Fruit fly (Drosophila melanogaster) whole organism, embryonic: Measurements from ENCODE around the gene rho-5.

Source experiments
- ATbp ChIP-seq: fragments of 200-800 bp; sonication (Bioruptor generic); optimal IDR thresholded peaks from 2 replicates; lab custom pipeline; 2017; ENCODE audit warnings: missing biosample characterization, mild to moderate bottlenecking, missing genetic modification characterization, missing genetic modification reagents
- Asciz ChIP-seq: fragments of 200-800 bp; sonication (Bioruptor generic); optimal IDR thresholded peaks from 2 replicates; lab custom pipeline; 2017; ENCODE audit warnings: missing biosample characterization, mild to moderate bottlenecking, missing genetic modification characterization, missing genetic modification reagents
- Atf6 ChIP-seq: fragments of 200-800 bp; sonication (Bioruptor generic); IDR thresholded peaks from 2 replicates; pipeline ENCODE4 v1.3.6; 2022; ENCODE audit warnings: missing biosample characterization, missing genetic modification characterization
- Awh ChIP-seq: fragments of 200-800 bp; sonication (Bioruptor generic); IDR thresholded peaks from 2 replicates; pipeline ENCODE4, ENCODE4 v1.3.6; 2022; ENCODE audit warnings: missing biosample characterization, missing genetic modification characterization
- Bteb2 ChIP-seq: fragments of 200-800 bp; sonication (Bioruptor generic); optimal IDR thresholded peaks from 2 replicates; lab custom pipeline; 2016; ENCODE audit warnings: missing biosample characterization, missing genetic modification characterization
- CG10274 ChIP-seq: fragments of 200-800 bp; sonication (Bioruptor generic); optimal IDR thresholded peaks from 3 replicates; lab custom pipeline; 2017; ENCODE audit warnings: missing biosample characterization, mild to moderate bottlenecking, missing genetic modification characterization
- CG10431 ChIP-seq: fragments of 200-800 bp; sonication (Bioruptor generic); optimal IDR thresholded peaks from 3 replicates; lab custom pipeline; 2018; ENCODE audit warnings: missing biosample characterization, mild to moderate bottlenecking, missing genetic modification characterization
- CG12299 ChIP-seq: fragments of 200-800 bp; sonication (Bioruptor generic); optimal IDR thresholded peaks from 2 replicates; lab custom pipeline; 2018; ENCODE audit warnings: missing biosample characterization, mild to moderate bottlenecking, missing genetic modification characterization
- CG13624 ChIP-seq: fragments of 200-800 bp; sonication (Bioruptor generic); optimal IDR thresholded peaks from 2 replicates; lab custom pipeline; 2016; ENCODE audit warnings: missing biosample characterization, missing genetic modification characterization
- CG16779 ChIP-seq: fragments of 200-800 bp; sonication (Bioruptor generic); IDR thresholded peaks from 2 replicates; pipeline ENCODE4 v1.3.6; 2022; ENCODE audit warnings: missing biosample characterization, missing genetic modification characterization
- CG16815 ChIP-seq: fragments of 200-800 bp; sonication (Bioruptor generic); optimal IDR thresholded peaks from 3 replicates; lab custom pipeline; 2017; ENCODE audit warnings: missing biosample characterization, mild to moderate bottlenecking, missing genetic modification characterization
- CG2199 ChIP-seq: fragments of 200-800 bp; sonication (Bioruptor generic); IDR thresholded peaks from 3 replicates; pipeline ENCODE4 v1.3.6; 2022; ENCODE audit warnings: missing biosample characterization, missing genetic modification characterization
- CG30431 ChIP-seq: fragments of 200-800 bp; sonication (Bioruptor generic); optimal IDR thresholded peaks from 2 replicates; lab custom pipeline; 2017; ENCODE audit warnings: missing biosample characterization, missing genetic modification characterization
- CG32532 ChIP-seq: fragments of 200-800 bp; sonication (Bioruptor generic); IDR thresholded peaks from 2 replicates; pipeline ENCODE4 v1.3.6; 2022; ENCODE audit warnings: missing biosample characterization, missing genetic modification characterization
- CG3847 ChIP-seq: fragments of 200-800 bp; sonication (Bioruptor generic); IDR thresholded peaks from 2 replicates; pipeline ENCODE4 v1.3.6; 2022; ENCODE audit warnings: missing biosample characterization, missing genetic modification characterization
- CG4424 ChIP-seq: fragments of 200-800 bp; sonication (Bioruptor generic); optimal IDR thresholded peaks from 3 replicates; lab custom pipeline; 2016; ENCODE audit warnings: missing biosample characterization, missing genetic modification characterization
- CG4730 ChIP-seq: fragments of 200-800 bp; sonication (Bioruptor generic); IDR thresholded peaks from 2 replicates; pipeline ENCODE4 v1.3.6; 2022; ENCODE audit warnings: missing biosample characterization, missing genetic modification characterization
- Chrac-16 ChIP-seq: fragments of 200-800 bp; sonication (Bioruptor generic); optimal IDR thresholded peaks from 3 replicates; lab custom pipeline; 2016; ENCODE audit warnings: missing biosample characterization, missing genetic modification characterization
- E2f1 ChIP-seq: fragments of 200-800 bp; sonication (Bioruptor generic); IDR thresholded peaks from 2 replicates; pipeline ENCODE4 v1.3.6; 2022; ENCODE audit warnings: missing biosample characterization, missing genetic modification characterization
- ERR ChIP-seq: fragments of 200-800 bp; sonication (Bioruptor generic); optimal IDR thresholded peaks from 2 replicates; lab custom pipeline; 2016; ENCODE audit warnings: missing biosample characterization, missing genetic modification characterization
- Eip74EF ChIP-seq, 2 experiments: fragments of 200-800 bp in 1 of 2; fragments of >200 bp in 1 of 2; sonication (Bioruptor generic) in 1 of 2; optimal IDR thresholded peaks; 2 replicates each; lab custom pipeline; 2017 to 2019; ENCODE audit warnings: missing biosample characterization in 2 of 2, missing genetic modification characterization in 2 of 2, mild to moderate bottlenecking in 1 of 2, moderate library complexity in 1 of 2
- Ets65A ChIP-seq: fragments of 200-800 bp; sonication (Bioruptor generic); peaks from one replicate; lab custom pipeline; 2016; ENCODE audit warnings: missing biosample characterization, missing genetic modification characterization
- Ets97D ChIP-seq: fragments of 200-800 bp; sonication (Bioruptor generic); optimal IDR thresholded peaks from 3 replicates; lab custom pipeline; 2016; ENCODE audit warnings: missing biosample characterization, missing genetic modification characterization
- Hr78 ChIP-seq, 2 experiments: fragments of 200-800 bp in 1 of 2; fragments of >200 bp in 1 of 2; sonication (Bioruptor generic) in 1 of 2; optimal IDR thresholded peaks; 2 replicates each; lab custom pipeline; 2017 to 2019; ENCODE audit warnings: missing biosample characterization in 2 of 2, missing genetic modification characterization in 2 of 2, mild to moderate bottlenecking in 1 of 2, moderate library complexity in 1 of 2
- Max ChIP-seq: fragments of 200-800 bp; sonication (Bioruptor generic); optimal IDR thresholded peaks from 2 replicates; lab custom pipeline; 2016; ENCODE audit warnings: missing biosample characterization, mild to moderate bottlenecking, missing genetic modification characterization
- NC2β ChIP-seq: fragments of 200-800 bp; sonication (Bioruptor generic); optimal IDR thresholded peaks from 2 replicates; lab custom pipeline; 2016; ENCODE audit warnings: missing biosample characterization, missing genetic modification characterization
- Nf-YB ChIP-seq: fragments of 200-800 bp; sonication (Bioruptor generic); optimal IDR thresholded peaks from 3 replicates; lab custom pipeline; 2019; ENCODE audit warnings: missing biosample characterization, mild to moderate bottlenecking, missing genetic modification characterization, moderate library complexity
- NfI ChIP-seq: fragments of 200-800 bp; sonication (Bioruptor generic); optimal IDR thresholded peaks from 3 replicates; lab custom pipeline; 2018; ENCODE audit warnings: missing biosample characterization, mild to moderate bottlenecking, missing genetic modification characterization, moderate library complexity
- Ravus ChIP-seq: fragments of 200-800 bp; sonication (Bioruptor generic); IDR thresholded peaks from 2 replicates; pipeline ENCODE4 v1.3.6; 2022; ENCODE audit warnings: missing biosample characterization, missing genetic modification characterization
- Ssrp ChIP-seq: fragments of 200-800 bp; sonication (Bioruptor generic); optimal IDR thresholded peaks from 2 replicates; lab custom pipeline; 2018; ENCODE audit warnings: missing biosample characterization, mild to moderate bottlenecking, missing genetic modification characterization, moderate library complexity
- Stat92E ChIP-seq, 3 experiments: fragments of >200 bp in 2 of 3; fragments of 200-800 bp in 1 of 3; sonication (Bioruptor generic) in 1 of 3; optimal IDR thresholded peaks; 2 replicates each; lab custom pipeline; 2017 to 2019; ENCODE audit warnings: missing biosample characterization in 3 of 3, missing genetic modification characterization in 3 of 3, mild to moderate bottlenecking in 1 of 3, moderate library complexity in 1 of 3
- Xrp1 ChIP-seq: fragments of 200-800 bp; sonication (Bioruptor generic); IDR thresholded peaks from 2 replicates; pipeline ENCODE4 v1.3.6; 2022; ENCODE audit warnings: missing biosample characterization, missing genetic modification characterization
- ara ChIP-seq: fragments of 200-800 bp; sonication (Bioruptor generic); IDR thresholded peaks from 2 replicates; pipeline ENCODE4 v1.3.6; 2022; ENCODE audit warnings: missing biosample characterization, missing genetic modification characterization
- bcd ChIP-seq: fragments of 200-800 bp; sonication (Bioruptor generic); optimal IDR thresholded peaks from 2 replicates; lab custom pipeline; 2017; ENCODE audit warnings: missing biosample characterization, mild to moderate bottlenecking, missing genetic modification characterization
- bsh ChIP-seq, 2 experiments: fragments of 200-800 bp; sonication (Bioruptor generic); optimal IDR thresholded peaks; 2 replicates each; lab custom pipeline; 2017 to 2018; ENCODE audit warnings: mild to moderate bottlenecking in 2 of 2, missing biosample characterization in 2 of 2, missing genetic modification characterization in 2 of 2, moderate library complexity in 1 of 2
- cato ChIP-seq: fragments of 200-800 bp; sonication (Bioruptor generic); optimal IDR thresholded peaks from 2 replicates; lab custom pipeline; 2016; ENCODE audit warnings: missing biosample characterization, missing genetic modification characterization, borderline replicate concordance
- chm ChIP-seq: fragments of 200-800 bp; sonication (Bioruptor generic); IDR thresholded peaks from 2 replicates; pipeline ENCODE4 v1.3.6; 2022; ENCODE audit warnings: missing biosample characterization, missing genetic modification characterization
- ci ChIP-seq: fragments of 200-800 bp; sonication (Bioruptor generic); IDR thresholded peaks from 3 replicates; pipeline ENCODE4 v1.3.6; 2022; ENCODE audit warnings: missing biosample characterization, missing genetic modification characterization
- dysf ChIP-seq: fragments of 200-800 bp; sonication (Bioruptor generic); IDR thresholded peaks from 3 replicates; pipeline ENCODE4 v1.3.6; 2022; ENCODE audit warnings: missing biosample characterization, missing genetic modification characterization
- hb ChIP-seq: fragments of 200-800 bp; sonication (Bioruptor generic); IDR thresholded peaks from 3 replicates; pipeline ENCODE4 v1.3.6; 2022; ENCODE audit warnings: missing biosample characterization, missing genetic modification characterization; ENCODE audit not compliant: partially characterized antibody
- hth ChIP-seq: fragments of >200 bp; optimal IDR thresholded peaks from 2 replicates; lab custom pipeline; 2017; ENCODE audit warnings: inconsistent platforms
- nerfin-1 ChIP-seq: fragments of 200-800 bp; sonication (Bioruptor generic); optimal IDR thresholded peaks from 3 replicates; lab custom pipeline; 2019; ENCODE audit warnings: missing biosample characterization, mild to moderate bottlenecking, missing genetic modification characterization, moderate library complexity
- prd ChIP-seq, 3 experiments: fragments of >200 bp in 2 of 3; fragments of 200-800 bp in 1 of 3; sonication (Bioruptor generic) in 1 of 3; optimal IDR thresholded peaks in 2 of 3; IDR thresholded peaks in 1 of 3; 2 replicates in 2 of 3; 3 replicates in 1 of 3; pipeline versions ENCODE4 v1.3.6 to Lab custom; 2017 to 2022; ENCODE audit warnings: missing biosample characterization in 1 of 3, missing genetic modification characterization in 1 of 3
- pros ChIP-seq: fragments of 200-800 bp; sonication (Bioruptor generic); optimal IDR thresholded peaks from 3 replicates; lab custom pipeline; 2019; ENCODE audit warnings: missing biosample characterization, mild to moderate bottlenecking, missing genetic modification characterization, moderate library complexity
- salm ChIP-seq: fragments of 200-800 bp; sonication (Bioruptor generic); optimal IDR thresholded peaks from 2 replicates; lab custom pipeline; 2018; ENCODE audit warnings: missing biosample characterization, mild to moderate bottlenecking, missing genetic modification characterization
- slou ChIP-seq: fragments of 200-800 bp; sonication (Bioruptor generic); optimal IDR thresholded peaks from 3 replicates; lab custom pipeline; 2016; ENCODE audit warnings: missing biosample characterization, missing genetic modification characterization
- sug ChIP-seq: fragments of 200-800 bp; optimal IDR thresholded peaks from 2 replicates; lab custom pipeline; 2019; ENCODE audit warnings: missing biosample characterization, mild to moderate bottlenecking, missing genetic modification characterization, moderate library complexity
- twi ChIP-seq: fragments of 200-800 bp; optimal IDR thresholded peaks from 2 replicates; lab custom pipeline; 2019; ENCODE audit warnings: missing biosample characterization, mild to moderate bottlenecking, missing genetic modification characterization, moderate library complexity
- zfh2 ChIP-seq: fragments of 200-800 bp; sonication (Bioruptor generic); optimal IDR thresholded peaks from 2 replicates; lab custom pipeline; 2016; ENCODE audit warnings: missing biosample characterization, missing genetic modification characterization

rho-5 gene

DNA sequence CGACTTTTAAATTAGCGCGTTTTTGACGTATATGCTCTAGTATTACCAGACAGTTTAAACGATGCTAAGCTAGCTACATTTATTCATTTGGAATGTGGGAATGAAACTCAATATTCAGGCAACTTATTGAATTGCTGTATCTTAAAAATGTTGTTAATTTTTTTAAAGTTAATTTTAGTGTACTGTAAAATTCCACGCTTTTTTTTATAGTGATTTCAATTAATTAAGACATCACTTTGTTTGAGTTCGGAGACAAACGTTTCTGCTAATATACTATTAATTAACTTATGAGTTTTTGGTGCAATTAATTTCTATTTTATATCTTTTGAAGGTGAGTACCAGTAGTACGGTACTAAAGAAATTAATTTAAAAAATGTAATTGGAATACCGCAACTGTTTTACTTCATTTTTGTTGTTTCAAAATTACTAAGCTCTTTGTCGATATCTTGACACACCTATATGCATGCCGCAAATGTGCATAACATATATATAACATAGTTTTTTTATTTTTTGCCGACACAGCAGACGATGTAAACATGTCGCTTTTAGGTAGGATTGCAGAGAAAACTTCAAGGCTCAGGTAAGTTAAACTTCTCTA, 12.6 kb upstream of the rho-5 start, which contains the start of the genes Cdk1 and mRpS7 (continued):
- TF ChIP-seq twi (tag; lab: Kevin White, UChicago) (peak; percentile 62), CG32532 (GFP tag; lab: Robert Waterston, UW) (peak; percentile 77), zfh2 (GFP tag; lab: Kevin White, UChicago) (peak; percentile 52), cato (peak; percentile 63), CG4730 (GFP tag; lab: Robert Waterston, UW) (peak; percentile 41), CG30431 (GFP tag; lab: Kevin White, UChicago) (peak; percentile 26), CG12299 (peak; percentile 32), Stat92E (GFP tag; optimal IDR thresholded peaks at IDR 0.05; lab: Kevin White, UChicago) (no peak), hb (GFP tag; lab: Robert Waterston, UW) (no peak), NfI (GFP tag; lab: Kevin White, UChicago) (peak; percentile 76), E2f1 (peak; percentile 56), CG16815 (GFP tag; lab: Kevin White, UChicago) (peak; percentile 51), ERR (no peak), hth (lab: Kevin White, UChicago) (no peak), Awh (GFP tag; lab: Robert Waterston, UW) (peak; percentile 54; the same call in 1 of the 2 replicates), Asciz (no peak), Xrp1 (GFP tag; lab: Robert Waterston, UW) (peak; percentile 69), ci (GFP tag; lab: Robert Waterston, UW) (peak; percentile 82; the same call in 2 of the 3 replicates), Atf6 (GFP tag; lab: Robert Waterston, UW) (peak; percentile 79), dysf (GFP tag; lab: Robert Waterston, UW) (peak; percentile 77; the same call in 2 of the 3 replicates), sug (tag; lab: Kevin White, UChicago) (peak; percentile 65), CG13624 (GFP tag; lab: Kevin White, UChicago) (peak; percentile 63), salm (tag; lab: Kevin White, UChicago) (peak; percentile 66), bcd (peak; percentile 71), Ssrp (tag; lab: Kevin White, UChicago) (peak; percentile 75), CG10431 (GFP tag; lab: Kevin White, UChicago) (no peak), Chrac-16 (GFP tag; lab: Kevin White, UChicago) (peak; percentile 76), Eip74EF (GFP tag; optimal IDR thresholded peaks at IDR 0.05; lab: Kevin White, UChicago) (peak in 1 of 2 experiments; percentile 38), ara (GFP tag; lab: Robert Waterston, UW) (no peak), pros (GFP tag; lab: Kevin White, UChicago) (no peak), ATbp (no peak), Ets65A (peak; percentile 85), Bteb2 (GFP tag; lab: Kevin White, UChicago) (peak; percentile 69), CG3847 (peak; percentile 51; the same call in 1 of the 2 replicates), Ravus (GFP tag; lab: Robert Waterston, UW) (no peak; the same call in 1 of the 2 replicates), CG4424 (GFP tag; lab: Kevin White, UChicago) (peak; percentile 70), nerfin-1 (tag; lab: Kevin White, UChicago) (peak; percentile 51), Hr78 (GFP tag; optimal IDR thresholded peaks at IDR 0.05; lab: Kevin White, UChicago) (no peak), CG2199 (GFP tag; lab: Robert Waterston, UW) (no peak), chm (GFP tag; lab: Robert Waterston, UW) (peak; percentile 68), Max (GFP tag; lab: Kevin White, UChicago) (peak; percentile 79), NC2β (GFP tag; lab: Kevin White, UChicago) (peak; percentile 31), CG10274 (GFP tag; lab: Kevin White, UChicago) (no peak), prd (optimal IDR thresholded peaks at IDR 0.05; lab: Kevin White, UChicago) (no peak), prd (GFP tag; IDR thresholded peaks at IDR 0.05; lab: Robert Waterston, UW) (peak; percentile 81), Ets97D (GFP tag; lab: Kevin White, UChicago) (peak; percentile 31), CG16779 (GFP tag; lab: Robert Waterston, UW) (no peak), slou (GFP tag; lab: Kevin White, UChicago) (peak; percentile 45), bsh (GFP tag; optimal IDR thresholded peaks at IDR 0.05; lab: Kevin White, UChicago) (peak in 1 of 2 experiments; percentile 75), Nf-YB (peak; percentile 51)
